Worm (Caenorhabditis elegans) whole organism, L1 larva: ENCODE data around the gene aptf-3.
A peak's percentile ranks its signal among the peaks of the same experiment; 100 is the strongest.

ENCODE experiments used
- C16A3.4 ChIP-seq: fragments of 150-350 bp; optimal IDR thresholded peaks from 2 replicates; lab custom pipeline; 2014; ENCODE audit warnings: missing biosample characterization, missing genetic modification characterization
- C34B4.2 ChIP-seq: sonication (generic microtip); optimal IDR thresholded peaks from 2 replicates; lab custom pipeline; 2017; ENCODE audit warnings: mild to moderate bottlenecking, missing genetic modification characterization, missing compliant biosample characterization
- Y116A8C.19 ChIP-seq: sonication (generic microtip); optimal IDR thresholded peaks from 2 replicates; lab custom pipeline; 2016; ENCODE audit warnings: missing compliant biosample characterization, missing genetic modification characterization, borderline replicate concordance
- alr-1 ChIP-seq: fragments of 200-800 bp; sonication (Bioruptor generic); optimal IDR thresholded peaks from 2 replicates; lab custom pipeline; 2018; ENCODE audit warnings: borderline replicate concordance, mild to moderate bottlenecking, missing genetic modification characterization, missing compliant biosample characterization
- aly-2 ChIP-seq: fragments of 150-350 bp; optimal IDR thresholded peaks from 2 replicates; lab custom pipeline; 2014; ENCODE audit warnings: missing biosample characterization, missing genetic modification characterization
- ama-1 ChIP-seq: fragments of 150-350 bp; optimal IDR thresholded peaks from 2 replicates; lab custom pipeline; 2014
- blmp-1 ChIP-seq: fragments of 150-350 bp; optimal IDR thresholded peaks from 2 replicates; lab custom pipeline; 2014; ENCODE audit warnings: missing biosample characterization, missing genetic modification characterization
- ceh-63 ChIP-seq: fragments of 200-800 bp; sonication (Bioruptor generic); optimal IDR thresholded peaks from 2 replicates; lab custom pipeline; 2018; ENCODE audit warnings: mild to moderate bottlenecking, missing genetic modification characterization, missing compliant biosample characterization
- ceh-88 ChIP-seq: fragments of 200-800 bp; sonication (Bioruptor generic); IDR thresholded peaks from 2 replicates; pipeline ENCODE4 v1.3.6; 2022; ENCODE audit warnings: missing genetic modification characterization, missing compliant biosample characterization
- ceh-90 ChIP-seq: sonication (generic microtip); optimal IDR thresholded peaks from 2 replicates; lab custom pipeline; 2016; ENCODE audit warnings: missing genetic modification characterization, missing compliant biosample characterization
- ces-1 ChIP-seq: fragments of 150-350 bp; optimal IDR thresholded peaks from 2 replicates; lab custom pipeline; 2014; ENCODE audit warnings: missing biosample characterization, missing genetic modification reagents, missing genetic modification characterization
- dsc-1 ChIP-seq: sonication (generic microtip); optimal IDR thresholded peaks from 2 replicates; lab custom pipeline; 2016; ENCODE audit warnings: mild to moderate bottlenecking, missing genetic modification characterization, missing compliant biosample characterization
- efl-1 ChIP-seq, 4 experiments: fragments of 150-350 bp; optimal IDR thresholded peaks in 3 of 4; peaks in 1 of 4; 1 replicate in 1 of 4; 2 replicates in 3 of 4; lab custom pipeline; 2014; ENCODE audit warnings: missing biosample characterization in 2 of 4, missing genetic modification characterization in 2 of 4, missing genetic modification reagents in 2 of 4
- efl-3 ChIP-seq: fragments of 200-800 bp; sonication (Bioruptor generic); optimal IDR thresholded peaks from 2 replicates; lab custom pipeline; 2018; ENCODE audit warnings: mild to moderate bottlenecking, missing genetic modification characterization, missing compliant biosample characterization
- egl-13 ChIP-seq: sonication (generic microtip); optimal IDR thresholded peaks from 2 replicates; lab custom pipeline; 2016; ENCODE audit warnings: missing genotype, missing genetic modification reagents, missing genetic modification characterization, missing compliant biosample characterization
- elt-2 ChIP-seq: sonication (generic microtip); optimal IDR thresholded peaks from 2 replicates; lab custom pipeline; 2016; ENCODE audit warnings: missing genetic modification characterization, mild to moderate bottlenecking, inconsistent platforms, missing compliant biosample characterization, missing genetic modification reagents
- elt-3 ChIP-seq, 6 experiments: fragments of 150-350 bp in 1 of 6; sonication (generic microtip); optimal IDR thresholded peaks; 2 replicates each; lab custom pipeline; 2017 to 2018; ENCODE audit warnings: missing biosample characterization in 6 of 6, missing genetic modification characterization in 6 of 6, inconsistent platforms in 1 of 6
- fkh-8 ChIP-seq: sonication (generic microtip); optimal IDR thresholded peaks from 2 replicates; lab custom pipeline; 2016; ENCODE audit warnings: mild to moderate bottlenecking, missing genetic modification characterization, missing compliant biosample characterization
- fos-1 ChIP-seq: fragments of 150-350 bp; optimal IDR thresholded peaks from 2 replicates; lab custom pipeline; 2014; ENCODE audit warnings: missing biosample characterization, missing genetic modification characterization
- grh-1 ChIP-seq: fragments of 200-800 bp; sonication (Bioruptor generic); IDR thresholded peaks from 2 replicates; pipeline ENCODE4 v1.3.6; 2022; ENCODE audit warnings: missing genetic modification reagents, missing genetic modification characterization, missing compliant biosample characterization
- hlh-4 ChIP-seq: sonication (generic microtip); optimal IDR thresholded peaks from 2 replicates; lab custom pipeline; 2016; ENCODE audit warnings: mild to moderate bottlenecking, missing genetic modification characterization, missing compliant biosample characterization
- isw-1 ChIP-seq: fragments of 200-800 bp; sonication (Bioruptor generic); IDR thresholded peaks from 2 replicates; pipeline ENCODE4 v1.3.6; 2022; ENCODE audit warnings: missing genetic modification characterization, missing compliant biosample characterization
- lin-13 ChIP-seq: fragments of 150-350 bp; optimal IDR thresholded peaks from 2 replicates; lab custom pipeline; 2014; ENCODE audit warnings: missing biosample characterization, missing genetic modification reagents, missing genetic modification characterization
- lin-14 ChIP-seq: fragments of 200-800 bp; sonication (Bioruptor generic); optimal IDR thresholded peaks from 2 replicates; lab custom pipeline; 2018; ENCODE audit warnings: mild to moderate bottlenecking, missing genetic modification characterization, moderate library complexity, missing compliant biosample characterization
- lin-35 ChIP-seq, 2 experiments: fragments of 150-350 bp; optimal IDR thresholded peaks; 2 replicates each; lab custom pipeline; 2014; ENCODE audit warnings: missing biosample characterization in 2 of 2, missing genetic modification characterization in 2 of 2, missing genetic modification reagents in 2 of 2
- lir-3 ChIP-seq: sonication (generic microtip); optimal IDR thresholded peaks from 2 replicates; lab custom pipeline; 2016; ENCODE audit warnings: mild to moderate bottlenecking, missing genetic modification characterization, moderate library complexity, missing compliant biosample characterization; ENCODE audit not compliant: poor library complexity
- lsy-2 ChIP-seq, 2 experiments: fragments of 150-350 bp; optimal IDR thresholded peaks; 2 replicates each; lab custom pipeline; 2014; ENCODE audit warnings: missing biosample characterization in 2 of 2, missing genetic modification characterization in 2 of 2
- mab-9 ChIP-seq: fragments of 200-800 bp; sonication (Bioruptor generic); IDR thresholded peaks from 2 replicates; pipeline ENCODE4 v1.3.6; 2022; ENCODE audit warnings: missing genetic modification reagents, missing genetic modification characterization, missing compliant biosample characterization
- mef-2 ChIP-seq: fragments of 150-350 bp; optimal IDR thresholded peaks from 2 replicates; lab custom pipeline; 2014; ENCODE audit warnings: missing biosample characterization, missing genetic modification characterization
- mep-1 ChIP-seq: fragments of 150-350 bp; optimal IDR thresholded peaks from 2 replicates; lab custom pipeline; 2014; ENCODE audit warnings: missing biosample characterization, missing genetic modification characterization
- nhr-47 ChIP-seq: sonication (generic microtip); optimal IDR thresholded peaks from 2 replicates; lab custom pipeline; 2016; ENCODE audit warnings: mild to moderate bottlenecking, missing genetic modification characterization, moderate library complexity, missing compliant biosample characterization
- nhr-71 ChIP-seq: sonication (generic microtip); optimal IDR thresholded peaks from 2 replicates; lab custom pipeline; 2016; ENCODE audit warnings: mild to moderate bottlenecking, missing genetic modification characterization, moderate library complexity, missing compliant biosample characterization
- nhr-76 ChIP-seq: sonication (generic microtip); optimal IDR thresholded peaks from 2 replicates; lab custom pipeline; 2017; ENCODE audit warnings: missing biosample characterization, missing genetic modification characterization
- nhr-85 ChIP-seq: sonication (generic microtip); peaks from one replicate; lab custom pipeline; 2016; ENCODE audit warnings: missing genetic modification characterization, inconsistent platforms, missing compliant biosample characterization
- nhr-90 ChIP-seq: sonication (generic microtip); optimal IDR thresholded peaks from 2 replicates; lab custom pipeline; 2016; ENCODE audit warnings: mild to moderate bottlenecking, missing genetic modification characterization, missing compliant biosample characterization; ENCODE audit not compliant: poor library complexity
- rnt-1 ChIP-seq: sonication (generic microtip); optimal IDR thresholded peaks from 2 replicates; lab custom pipeline; 2016; ENCODE audit warnings: mild to moderate bottlenecking, missing genetic modification characterization, moderate library complexity, missing compliant biosample characterization
- snpc-4 ChIP-seq: fragments of 150-350 bp; optimal IDR thresholded peaks from 2 replicates; lab custom pipeline; 2014; ENCODE audit warnings: missing biosample characterization, missing genetic modification characterization
- sox-4 ChIP-seq: sonication (generic microtip); optimal IDR thresholded peaks from 2 replicates; lab custom pipeline; 2016; ENCODE audit warnings: missing genetic modification characterization, missing compliant biosample characterization
- unc-30 ChIP-seq: sonication (generic microtip); optimal IDR thresholded peaks from 2 replicates; lab custom pipeline; 2017; ENCODE audit warnings: missing biosample characterization, missing genetic modification characterization
- unc-86 ChIP-seq: sonication (generic microtip); optimal IDR thresholded peaks from 2 replicates; lab custom pipeline; 2016; ENCODE audit warnings: missing genetic modification characterization, missing compliant biosample characterization
- unc-98 ChIP-seq: fragments of 200-800 bp; sonication (Bioruptor generic); IDR thresholded peaks from 2 replicates; pipeline ENCODE4 v1.3.6; 2022; ENCODE audit warnings: missing genetic modification characterization, missing compliant biosample characterization
- vab-15 ChIP-seq: sonication (generic microtip); optimal IDR thresholded peaks from 2 replicates; lab custom pipeline; 2017; ENCODE audit warnings: missing genotype, mild to moderate bottlenecking, missing genetic modification characterization, missing compliant biosample characterization
- zip-4 ChIP-seq: fragments of 200-800 bp; sonication (Bioruptor generic); optimal IDR thresholded peaks from 2 replicates; lab custom pipeline; 2018; ENCODE audit warnings: mild to moderate bottlenecking, missing genetic modification characterization, moderate library complexity, missing compliant biosample characterization
- ztf-11 ChIP-seq, 2 experiments: sonication (generic microtip); optimal IDR thresholded peaks; 2 replicates each; lab custom pipeline; 2016 to 2017; ENCODE audit warnings: missing genetic modification characterization in 2 of 2, missing biosample characterization in 1 of 2, missing compliant biosample characterization in 1 of 2
- ztf-4 ChIP-seq: fragments of 150-350 bp; optimal IDR thresholded peaks from 2 replicates; lab custom pipeline; 2014; ENCODE audit warnings: missing biosample characterization, missing genetic modification characterization

aptf-3 gene

ce11 chrII:8641131-8641530, 47.1 kb downstream of the aptf-3 start, which contains the start of gene D2085.7:
Gene D2085.7 (plus strand): TSS chrII:8641381.
- peak in 1 of 6 experiments; percentile 11 for TF ChIP-seq elt-3 (tag; optimal IDR thresholded peaks at IDR 0.05; lab: Kevin White, UChicago)
- peak; percentile 39 for TF ChIP-seq lin-14 (GFP tag; lab: Kevin White, UChicago)
- TF ChIP-seq ztf-11 (tag; optimal IDR thresholded peaks at IDR 0.05; lab: Kevin White, UChicago), result no peak
- TF ChIP-seq C16A3.4, result no peak
- no peak for TF ChIP-seq efl-1 (optimal IDR thresholded peaks at IDR 0.05; lab: Kevin White, UChicago)
- TF ChIP-seq efl-1 (GFP tag; optimal IDR thresholded peaks at IDR 0.05 in 1 of 2; lab: Kevin White, UChicago), result peak in 1 of 2 experiments; percentile 58
- peak in 1 of 2 experiments; percentile 4 for TF ChIP-seq lin-35 (GFP tag; optimal IDR thresholded peaks at IDR 0.05; lab: Kevin White, UChicago)
- peak; percentile 81 for TF ChIP-seq blmp-1
- peak; percentile 57 for TF ChIP-seq nhr-85 (tag; lab: Kevin White, UChicago)

ce11 chrII:8642376-8642775, 48.4 kb downstream of the aptf-3 start:
- peak; percentile 13 for TF ChIP-seq lin-14 (GFP tag; lab: Kevin White, UChicago)
- TF ChIP-seq blmp-1, result peak; percentile 83
- TF ChIP-seq unc-86 (tag; lab: Kevin White, UChicago), result no peak

ce11 chrII:8643627-8644356, 49.8 kb downstream of the aptf-3 start:
- TF ChIP-seq hlh-4 (tag; lab: Kevin White, UChicago) (no peak), ceh-63 (GFP tag; lab: Kevin White, UChicago) (no peak), Y116A8C.19 (tag; lab: Kevin White, UChicago) (no peak), ceh-90 (tag; lab: Kevin White, UChicago) (no peak), nhr-90 (tag; lab: Kevin White, UChicago) (no peak), blmp-1 (peak; percentile 37), ama-1 (lab: Kevin White, UChicago) (no peak), mab-9 (no peak), lsy-2 (tag; optimal IDR thresholded peaks at IDR 0.05; lab: Kevin White, UChicago) (peak in 1 of 2 experiments; percentile 20), aly-2 (no peak), fkh-8 (tag; lab: Kevin White, UChicago) (no peak), efl-3 (GFP tag; lab: Kevin White, UChicago) (no peak), grh-1 (no peak), rnt-1 (tag; lab: Kevin White, UChicago) (no peak), ztf-4 (tag; lab: Kevin White, UChicago) (no peak), mep-1 (no peak), vab-15 (tag; lab: Kevin White, UChicago) (no peak), isw-1 (no peak), nhr-76 (tag; lab: Kevin White, UChicago) (no peak), ceh-88 (GFP tag; lab: Robert Waterston, UW) (no peak), lin-35 (GFP tag; optimal IDR thresholded peaks at IDR 0.05; lab: Kevin White, UChicago) (no peak), unc-86 (tag; lab: Kevin White, UChicago) (no peak), C34B4.2 (tag; lab: Kevin White, UChicago) (no peak), mef-2 (tag; lab: Kevin White, UChicago) (no peak), fos-1 (no peak), unc-98 (GFP tag; lab: Robert Waterston, UW) (no peak), efl-1 (optimal IDR thresholded peaks at IDR 0.05; lab: Kevin White, UChicago) (no peak), efl-1 (GFP tag; optimal IDR thresholded peaks at IDR 0.05 in 1 of 2; lab: Kevin White, UChicago) (peak in 1 of 2 experiments; percentile 67), ces-1 (GFP tag; lab: Kevin White, UChicago) (no peak), nhr-71 (tag; lab: Kevin White, UChicago) (peak; percentile 18), unc-30 (tag; lab: Kevin White, UChicago) (no peak), dsc-1 (tag; lab: Kevin White, UChicago) (peak; percentile 90), elt-3 (tag; optimal IDR thresholded peaks at IDR 0.05; lab: Kevin White, UChicago) (no peak), snpc-4 (tag; lab: Kevin White, UChicago) (no peak), lin-13 (no peak), elt-2 (tag; lab: Kevin White, UChicago) (no peak), nhr-47 (tag; lab: Kevin White, UChicago) (no peak), sox-4 (no peak), egl-13 (tag; lab: Kevin White, UChicago) (no peak), zip-4 (no peak), lir-3 (tag; lab: Kevin White, UChicago) (no peak), lin-14 (GFP tag; lab: Kevin White, UChicago) (peak; percentile 58), alr-1 (tag; lab: Kevin White, UChicago) (no peak)
